Worm (Caenorhabditis elegans) whole organism, late embryonic: ENCODE data around the gene F19G12.1.

ENCODE experiments used
- ama-1 ChIP-seq: fragments of 150-350 bp; optimal IDR thresholded peaks from 2 replicates; lab custom pipeline; 2014
- ceh-6 ChIP-seq: fragments of 200-800 bp; sonication (Bioruptor generic); optimal IDR thresholded peaks from 2 replicates; lab custom pipeline; 2018; ENCODE audit warnings: mild to moderate bottlenecking, missing genetic modification characterization, missing compliant biosample characterization
- hlh-30 ChIP-seq: sonication (generic microtip); optimal IDR thresholded peaks from 2 replicates; lab custom pipeline; 2017; ENCODE audit warnings: antibody characterized with exemption, missing genetic modification characterization, missing compliant biosample characterization; ENCODE audit not compliant: insufficient read depth
- nhr-11 ChIP-seq: fragments of 150-350 bp; optimal IDR thresholded peaks from 2 replicates; lab custom pipeline; 2014; ENCODE audit warnings: missing biosample characterization, missing genetic modification characterization
- pag-3 ChIP-seq: sonication (generic microtip); optimal IDR thresholded peaks from 2 replicates; lab custom pipeline; 2016; ENCODE audit warnings: missing compliant biosample characterization, missing genetic modification characterization, borderline replicate concordance
- sox-4 ChIP-seq: sonication (generic microtip); optimal IDR thresholded peaks from 2 replicates; lab custom pipeline; 2017; ENCODE audit warnings: mild to moderate bottlenecking, missing genetic modification characterization, inconsistent platforms, missing compliant biosample characterization

DNA sequence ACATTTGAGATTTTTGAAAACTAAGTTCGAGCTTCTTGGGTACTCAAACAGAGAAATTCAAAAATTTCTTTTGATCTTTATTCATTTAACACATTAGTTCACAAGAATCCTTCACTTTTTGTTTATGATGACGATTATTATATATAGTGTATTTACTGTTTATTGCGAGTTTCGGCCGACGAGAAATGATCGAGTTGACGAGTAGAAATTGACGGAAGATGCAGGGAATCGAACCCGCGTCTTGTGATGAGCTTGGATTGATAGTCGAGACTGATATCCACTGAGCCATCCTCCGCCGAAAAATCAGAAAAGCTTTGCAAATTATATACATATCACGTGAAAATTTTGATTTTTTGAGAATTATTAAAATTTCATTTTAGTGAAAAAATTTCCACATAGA is 43.0 kb downstream of the F19G12.1 start:
- TF ChIP-seq ceh-6 (GFP tag; lab: Kevin White, UChicago) (no peak), pag-3 (no peak), ama-1 (lab: Kevin White, UChicago) (no peak), hlh-30 (tag; lab: Kevin White, UChicago) (no peak), sox-4 (no peak), nhr-11 (no peak)
